Fruit fly (Drosophila melanogaster) Kc167 (cell line): ENCODE results near the gene CG5245.

Source experiments
- Myc ChIP-seq: fragments of >200 bp; optimal IDR thresholded peaks from 2 replicates; lab custom pipeline; 2017; ENCODE audit warnings: missing external identifiers
- Sin3A ChIP-seq: fragments of >200 bp; optimal IDR thresholded peaks from 2 replicates; lab custom pipeline; 2018; ENCODE audit warnings: missing external identifiers
- h ChIP-seq: fragments of >200 bp; optimal IDR thresholded peaks from 3 replicates; lab custom pipeline; 2018; ENCODE audit warnings: missing external identifiers
- insv ChIP-seq: fragments of >200 bp; optimal IDR thresholded peaks from 3 replicates; lab custom pipeline; 2018; ENCODE audit warnings: missing external identifiers
- psq ChIP-seq: fragments of >200 bp; optimal IDR thresholded peaks from 2 replicates; lab custom pipeline; 2017; ENCODE audit warnings: missing external identifiers
- ttk ChIP-seq: sonication (Bioruptor generic); optimal IDR thresholded peaks from 2 replicates; lab custom pipeline; 2017; ENCODE audit warnings: missing external identifiers

DNA sequence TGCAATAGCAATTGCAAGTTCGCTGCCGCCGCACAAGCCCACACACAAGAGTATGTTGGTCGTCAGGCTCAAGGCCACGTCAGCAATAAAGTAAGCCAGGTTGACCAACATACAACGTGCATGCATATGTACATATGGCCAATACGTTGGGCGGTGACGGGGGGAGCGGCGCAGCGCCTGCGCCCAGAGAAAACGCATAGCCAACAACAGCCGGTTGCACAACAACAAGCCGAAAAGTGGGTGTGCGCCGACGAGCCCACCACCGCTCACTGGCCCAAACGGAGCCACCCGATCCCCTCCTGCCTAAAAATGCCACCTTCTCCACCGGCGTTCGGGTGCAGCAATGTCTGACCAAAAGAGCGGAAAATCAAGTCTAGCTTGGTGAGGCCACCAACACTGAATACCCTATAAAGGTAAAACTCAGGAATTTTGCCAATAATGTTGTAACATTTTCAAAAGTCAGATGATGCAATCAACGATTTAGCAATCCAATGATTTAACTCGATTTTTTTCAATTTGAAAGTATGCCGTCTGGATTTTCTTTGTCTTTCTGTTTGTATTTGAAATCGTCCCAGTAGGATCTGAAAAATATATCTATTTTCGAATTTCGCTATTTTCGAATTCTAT, 22.6 kb downstream of the CG5245 start, which contains the start of gene CG5509:
- TF ChIP-seq h = no peak
- TF ChIP-seq ttk = no peak
- no peak for TF ChIP-seq Sin3A
- no peak for TF ChIP-seq insv
- TF ChIP-seq psq (lab: Kevin White, UChicago) = no peak
- no peak for TF ChIP-seq Myc
